Fruit fly (Drosophila melanogaster) whole organism, embryonic: Measurements from ENCODE around the gene CG31467.
A peak's percentile ranks its signal among the peaks of the same experiment; 100 is the strongest.

ENCODE experiments used
- Abd-B ChIP-seq: fragments of 200-800 bp; sonication (Bioruptor generic); optimal IDR thresholded peaks from 2 replicates; lab custom pipeline; 2018; ENCODE audit warnings: missing biosample characterization, mild to moderate bottlenecking, missing genetic modification characterization, moderate library complexity
- Atf6 ChIP-seq: fragments of 200-800 bp; sonication (Bioruptor generic); IDR thresholded peaks from 2 replicates; pipeline ENCODE4 v1.3.6; 2022; ENCODE audit warnings: missing biosample characterization, missing genetic modification characterization
- CG10147 ChIP-seq: fragments of 200-800 bp; sonication (Bioruptor generic); optimal IDR thresholded peaks from 2 replicates; lab custom pipeline; 2019; ENCODE audit warnings: missing biosample characterization, mild to moderate bottlenecking, missing genetic modification characterization, moderate library complexity
- CG10979 ChIP-seq: fragments of 200-800 bp; sonication (Bioruptor generic); optimal IDR thresholded peaks from 2 replicates; lab custom pipeline; 2018; ENCODE audit warnings: missing biosample characterization, mild to moderate bottlenecking, missing genetic modification characterization, moderate library complexity
- CG11093 ChIP-seq: fragments of 200-800 bp; sonication (Bioruptor generic); IDR thresholded peaks from 3 replicates; pipeline ENCODE4 v1.3.6; 2022; ENCODE audit warnings: missing biosample characterization, missing genetic modification characterization
- CG12071 ChIP-seq: fragments of 200-800 bp; sonication (Bioruptor generic); optimal IDR thresholded peaks from 3 replicates; lab custom pipeline; 2018; ENCODE audit warnings: missing biosample characterization, mild to moderate bottlenecking, missing genetic modification characterization
- CG13424 ChIP-seq: fragments of 200-800 bp; sonication (Bioruptor generic); optimal IDR thresholded peaks from 2 replicates; lab custom pipeline; 2019; ENCODE audit warnings: missing biosample characterization, mild to moderate bottlenecking, missing genetic modification characterization, moderate library complexity
- CG14441 ChIP-seq: fragments of 200-800 bp; sonication (Bioruptor generic); IDR thresholded peaks from 2 replicates; pipeline ENCODE4 v1.3.6; 2022; ENCODE audit warnings: missing biosample characterization, missing genetic modification characterization
- CG18476 ChIP-seq: fragments of 200-800 bp; sonication (Bioruptor generic); optimal IDR thresholded peaks from 2 replicates; lab custom pipeline; 2016; ENCODE audit warnings: missing biosample characterization, mild to moderate bottlenecking, missing genetic modification characterization
- CG18599 ChIP-seq: fragments of 200-800 bp; sonication (Bioruptor generic); optimal IDR thresholded peaks from 3 replicates; lab custom pipeline; 2017; ENCODE audit warnings: missing biosample characterization, missing genetic modification characterization, mild to moderate bottlenecking, moderate library complexity, missing genetic modification reagents
- CG2678 ChIP-seq: fragments of 200-800 bp; sonication (Bioruptor generic); optimal IDR thresholded peaks from 3 replicates; lab custom pipeline; 2019; ENCODE audit warnings: missing biosample characterization, mild to moderate bottlenecking, missing genetic modification characterization, moderate library complexity
- CG32772 ChIP-seq: fragments of 200-800 bp; sonication (Bioruptor generic); IDR thresholded peaks from 2 replicates; pipeline ENCODE4 v1.3.6; 2022; ENCODE audit warnings: missing biosample characterization, missing genetic modification characterization
- CG34224 ChIP-seq: fragments of 200-800 bp; sonication (Bioruptor generic); IDR thresholded peaks from 3 replicates; pipeline ENCODE4 v1.3.6; 2022; ENCODE audit warnings: missing biosample characterization, missing genetic modification characterization; ENCODE audit not compliant: partially characterized antibody
- CG6689 ChIP-seq: fragments of 200-800 bp; sonication (Bioruptor generic); IDR thresholded peaks from 2 replicates; pipeline ENCODE4 v1.3.6; 2022; ENCODE audit warnings: missing biosample characterization, missing genetic modification characterization
- CG9215 ChIP-seq: fragments of 200-800 bp; sonication (Bioruptor generic); IDR thresholded peaks from 2 replicates; pipeline ENCODE4 v1.3.6; 2022; ENCODE audit warnings: missing biosample characterization, missing genetic modification characterization
- CG9437 ChIP-seq: fragments of 200-800 bp; sonication (Bioruptor generic); optimal IDR thresholded peaks from 2 replicates; lab custom pipeline; 2018; ENCODE audit warnings: missing biosample characterization, mild to moderate bottlenecking, missing genetic modification characterization
- Camta ChIP-seq: fragments of 200-800 bp; sonication (Bioruptor generic); optimal IDR thresholded peaks from 2 replicates; lab custom pipeline; 2016; ENCODE audit warnings: missing biosample characterization, missing genetic modification characterization
- Chrac-16 ChIP-seq: fragments of 200-800 bp; sonication (Bioruptor generic); optimal IDR thresholded peaks from 3 replicates; lab custom pipeline; 2016; ENCODE audit warnings: missing biosample characterization, missing genetic modification characterization
- HLH4C ChIP-seq: fragments of 200-800 bp; sonication (Bioruptor generic); IDR thresholded peaks from 3 replicates; pipeline ENCODE4 v1.3.6; 2022; ENCODE audit warnings: missing biosample characterization, missing genetic modification characterization; ENCODE audit not compliant: partially characterized antibody
- MBD-R2 ChIP-seq: fragments of 200-800 bp; sonication (Bioruptor generic); IDR thresholded peaks from 2 replicates; pipeline ENCODE4 v1.3.6; 2022; ENCODE audit warnings: missing biosample characterization, missing genetic modification characterization
- Med ChIP-seq: fragments of 200-800 bp; sonication (Bioruptor generic); peaks from one replicate; lab custom pipeline; 2016; ENCODE audit warnings: missing biosample characterization, missing genetic modification characterization, mild to moderate bottlenecking, inconsistent platforms, moderate library complexity
- Meics ChIP-seq: fragments of 200-800 bp; sonication (Bioruptor generic); optimal IDR thresholded peaks from 2 replicates; lab custom pipeline; 2017; ENCODE audit warnings: missing biosample characterization, mild to moderate bottlenecking, missing genetic modification characterization
- Mrtf ChIP-seq: fragments of 200-800 bp; sonication (Bioruptor generic); IDR thresholded peaks from 3 replicates; pipeline ENCODE4 v1.3.6; 2022; ENCODE audit warnings: missing biosample characterization, missing genetic modification characterization
- Oaz ChIP-seq: fragments of 200-800 bp; sonication (Bioruptor generic); IDR thresholded peaks from 2 replicates; pipeline ENCODE4 v1.3.6; 2022; ENCODE audit warnings: missing biosample characterization, missing genetic modification characterization
- Ptx1 ChIP-seq: fragments of 200-800 bp; sonication (Bioruptor generic); IDR thresholded peaks from 2 replicates; pipeline ENCODE4 v1.3.6; 2022; ENCODE audit warnings: missing biosample characterization, missing genetic modification characterization
- Taf1 ChIP-seq: fragments of 200-800 bp; sonication (Bioruptor generic); IDR thresholded peaks from 2 replicates; pipeline ENCODE4 v1.3.6; 2022; ENCODE audit warnings: missing biosample characterization, missing genetic modification characterization
- Xrp1 ChIP-seq: fragments of 200-800 bp; sonication (Bioruptor generic); IDR thresholded peaks from 2 replicates; pipeline ENCODE4 v1.3.6; 2022; ENCODE audit warnings: missing biosample characterization, missing genetic modification characterization
- az2 ChIP-seq: fragments of 200-800 bp; sonication (Bioruptor generic); optimal IDR thresholded peaks from 3 replicates; lab custom pipeline; 2016; ENCODE audit warnings: missing biosample characterization, missing genetic modification characterization
- bcd ChIP-seq: fragments of 200-800 bp; sonication (Bioruptor generic); optimal IDR thresholded peaks from 2 replicates; lab custom pipeline; 2017; ENCODE audit warnings: missing biosample characterization, mild to moderate bottlenecking, missing genetic modification characterization
- bsh ChIP-seq, 2 experiments: fragments of 200-800 bp; sonication (Bioruptor generic); optimal IDR thresholded peaks; 2 replicates each; lab custom pipeline; 2017 to 2018; ENCODE audit warnings: mild to moderate bottlenecking in 2 of 2, missing biosample characterization in 2 of 2, missing genetic modification characterization in 2 of 2, moderate library complexity in 1 of 2
- cas ChIP-seq: fragments of 200-800 bp; sonication (Bioruptor generic); IDR thresholded peaks from 2 replicates; pipeline ENCODE4 v1.3.6; 2022; ENCODE audit warnings: missing biosample characterization, missing genetic modification characterization
- cwo ChIP-seq: fragments of 200-800 bp; sonication (Bioruptor generic); optimal IDR thresholded peaks from 3 replicates; lab custom pipeline; 2017; ENCODE audit warnings: missing biosample characterization, missing genetic modification characterization, mild to moderate bottlenecking, moderate library complexity, missing genetic modification reagents
- dpn ChIP-seq, 2 experiments: fragments of 200-800 bp; sonication (Bioruptor generic); optimal IDR thresholded peaks; 3 replicates each; lab custom pipeline; 2016; ENCODE audit warnings: missing biosample characterization in 2 of 2, missing genetic modification characterization in 2 of 2
- grau ChIP-seq: fragments of 200-800 bp; optimal IDR thresholded peaks from 3 replicates; lab custom pipeline; 2019; ENCODE audit warnings: missing biosample characterization, mild to moderate bottlenecking, missing genetic modification characterization, moderate library complexity
- lilli ChIP-seq: fragments of 200-800 bp; sonication (Bioruptor generic); optimal IDR thresholded peaks from 3 replicates; lab custom pipeline; 2016; ENCODE audit warnings: missing biosample characterization, missing genetic modification characterization
- nmo ChIP-seq: fragments of 200-800 bp; sonication (Bioruptor generic); optimal IDR thresholded peaks from 2 replicates; lab custom pipeline; 2018; ENCODE audit warnings: missing biosample characterization, mild to moderate bottlenecking, missing genetic modification characterization, moderate library complexity
- prd ChIP-seq, 3 experiments: fragments of >200 bp in 2 of 3; fragments of 200-800 bp in 1 of 3; sonication (Bioruptor generic) in 1 of 3; optimal IDR thresholded peaks in 2 of 3; IDR thresholded peaks in 1 of 3; 2 replicates in 2 of 3; 3 replicates in 1 of 3; pipeline versions ENCODE4 v1.3.6 to Lab custom; 2017 to 2022; ENCODE audit warnings: missing biosample characterization in 1 of 3, missing genetic modification characterization in 1 of 3
- scrt ChIP-seq: fragments of 200-800 bp; sonication (Bioruptor generic); optimal IDR thresholded peaks from 2 replicates; lab custom pipeline; 2018; ENCODE audit warnings: missing biosample characterization, mild to moderate bottlenecking, missing genetic modification characterization, moderate library complexity
- slbo ChIP-seq: fragments of 200-800 bp; sonication (Bioruptor generic); IDR thresholded peaks from 2 replicates; pipeline ENCODE4 v1.3.6; 2022; ENCODE audit warnings: missing biosample characterization, missing genetic modification characterization
- stwl ChIP-seq: fragments of 200-800 bp; sonication (Bioruptor generic); optimal IDR thresholded peaks from 3 replicates; lab custom pipeline; 2018; ENCODE audit warnings: missing biosample characterization, mild to moderate bottlenecking, missing genetic modification characterization, moderate library complexity
- tin ChIP-seq: fragments of 200-800 bp; sonication (Bioruptor generic); optimal IDR thresholded peaks from 3 replicates; lab custom pipeline; 2016; ENCODE audit warnings: missing biosample characterization, missing genetic modification characterization
- ttk ChIP-seq: fragments of 200-800 bp; sonication (Bioruptor generic); IDR thresholded peaks from 2 replicates; pipeline ENCODE4 v2.1.2; 2022; ENCODE audit warnings: missing biosample characterization, missing genetic modification characterization

CG31467 gene

DNA sequence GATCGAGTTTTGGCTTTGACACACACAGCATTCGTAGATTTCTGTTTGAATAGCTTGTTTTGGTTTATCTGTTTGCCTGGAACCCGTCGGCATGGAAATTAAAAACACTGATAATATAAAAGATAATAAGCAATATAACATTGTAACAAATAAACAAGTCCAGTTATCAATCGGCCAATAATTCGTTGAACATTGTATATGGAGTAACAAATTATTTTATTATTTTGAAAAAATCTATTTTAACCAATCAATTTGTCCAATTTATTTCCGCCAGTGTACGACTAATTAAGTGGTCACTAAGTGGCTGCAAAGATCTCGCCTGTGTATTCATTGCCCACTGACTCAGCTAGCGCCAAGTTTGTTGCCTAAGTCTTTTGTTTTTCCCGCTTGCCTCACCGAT, 17.8 kb downstream of the CG31467 start (continued):
- TF ChIP-seq CG32772 (peak; percentile 29; the same call in 1 of the 2 replicates), cwo (GFP tag; lab: Kevin White, UChicago) (peak; percentile 55), Camta (GFP tag; lab: Kevin White, UChicago) (no peak), prd (optimal IDR thresholded peaks at IDR 0.05; lab: Kevin White, UChicago) (no peak), prd (GFP tag; IDR thresholded peaks at IDR 0.05; lab: Robert Waterston, UW) (peak; percentile 67; the same call in 2 of the 3 replicates), az2 (peak; percentile 10), Atf6 (GFP tag; lab: Robert Waterston, UW) (peak; percentile 75), ttk (0 out of 2 replicates have a peak, but pooled peaks have one; percentile 13), Med (GFP tag; lab: Kevin White, UChicago) (peak; percentile 82), CG13424 (tag; lab: Kevin White, UChicago) (peak; percentile 12), CG10147 (GFP tag; lab: Kevin White, UChicago) (peak; percentile 46), Mrtf (GFP tag; lab: Robert Waterston, UW) (peak; percentile 42; the same call in 1 of the 3 replicates), CG34224 (GFP tag; lab: Robert Waterston, UW) (no peak), CG9215 (peak; percentile 55), Taf1 (peak; percentile 53), CG11093 (GFP tag; lab: Robert Waterston, UW) (0 out of 3 replicates have a peak, but pooled peaks have one; percentile 9), CG18599 (GFP tag; lab: Kevin White, UChicago) (peak; percentile 58), MBD-R2 (GFP tag; lab: Robert Waterston, UW) (peak; percentile 40; the same call in 1 of the 2 replicates), CG2678 (tag; lab: Kevin White, UChicago) (peak; percentile 77), Ptx1 (peak; percentile 33; the same call in 1 of the 2 replicates), cas (GFP tag; lab: Robert Waterston, UW) (peak; percentile 43; the same call in 1 of the 2 replicates), scrt (GFP tag; lab: Kevin White, UChicago) (peak; percentile 52), bcd (peak; percentile 52), lilli (GFP tag; lab: Kevin White, UChicago) (peak; percentile 59), bsh (GFP tag; optimal IDR thresholded peaks at IDR 0.05; lab: Kevin White, UChicago) (peak in 1 of 2 experiments; percentile 45), Oaz (0 out of 2 replicates have a peak, but pooled peaks have one; percentile 27), CG6689 (GFP tag; lab: Robert Waterston, UW) (peak; percentile 59), CG14441 (peak; percentile 53), slbo (GFP tag; lab: Robert Waterston, UW) (peak; percentile 81), Xrp1 (peak; percentile 54; the same call in 1 of the 2 replicates), CG18476 (GFP tag; lab: Kevin White, UChicago) (peak; percentile 18), stwl (no peak), CG12071 (peak; percentile 10), Meics (GFP tag; lab: Kevin White, UChicago) (peak; percentile 72), grau (tag; lab: Kevin White, UChicago) (peak; percentile 70), CG9437 (GFP tag; lab: Kevin White, UChicago) (no peak), nmo (GFP tag; lab: Kevin White, UChicago) (peak; percentile 31), dpn (GFP tag; optimal IDR thresholded peaks at IDR 0.05; lab: Kevin White, UChicago) (peak; percentile 17 to 28), Abd-B (GFP tag; lab: Kevin White, UChicago) (peak; percentile 41), tin (GFP tag; lab: Kevin White, UChicago) (peak; percentile 8), HLH4C (no peak), Chrac-16 (GFP tag; lab: Kevin White, UChicago) (peak; percentile 18), CG10979 (tag; lab: Kevin White, UChicago) (peak; percentile 33)
